Fruit fly (Drosophila melanogaster): ENCODE measurements around the gene Nipsnap.

Gene Nipsnap

dm6 chrX:16105715-16106114, 32.3 kb upstream of the Nipsnap start (continued):
- TF ChIP-seq CG1647 (GFP tag; optimal IDR thresholded peaks at IDR 0.05), result no peak
- TF ChIP-seq Sin3A (optimal IDR thresholded peaks at IDR 0.05), result no peak
- peak; percentile 34; the same call in 1 of the 2 replicates for TF ChIP-seq lmd (GFP tag; IDR thresholded peaks at IDR 0.05)
- TF ChIP-seq CG14860 (GFP tag; IDR thresholded peaks at IDR 0.05; ENCODE audit: partially characterized antibody), result no peak
- 0 out of 2 replicates have a peak, but pooled peaks have one; percentile 25 for TF ChIP-seq stc (GFP tag; IDR thresholded peaks at IDR 0.05)
- no peak for TF ChIP-seq eyg (GFP tag; optimal IDR thresholded peaks at IDR 0.05)
- TF ChIP-seq CG3281 (GFP tag; optimal IDR thresholded peaks at IDR 0.05), result no peak
- peak; percentile 45; the same call in 1 of the 2 replicates for TF ChIP-seq CG1024 (GFP tag; IDR thresholded peaks at IDR 0.05)
- TF ChIP-seq Sry-δ (GFP tag; optimal IDR thresholded peaks at IDR 0.05), result no peak
- no peak for TF ChIP-seq crc (GFP tag; optimal IDR thresholded peaks at IDR 0.05)
- no peak for TF ChIP-seq CG7556 (GFP tag; optimal IDR thresholded peaks at IDR 0.05)
- no peak for TF ChIP-seq crp (GFP tag; optimal IDR thresholded peaks at IDR 0.05)
- peak; percentile 15 for TF ChIP-seq CG9817 (tag; optimal IDR thresholded peaks at IDR 0.05)
- 0 out of 3 replicates have a peak, but pooled peaks have one; percentile 28 for TF ChIP-seq Dbx (GFP tag; IDR thresholded peaks at IDR 0.05)
- TF ChIP-seq CG9215 (GFP tag; IDR thresholded peaks at IDR 0.05), result no peak
- TF ChIP-seq Trl (optimal IDR thresholded peaks at IDR 0.05), result no peak
- peak; percentile 72 for TF ChIP-seq Trl (GFP tag; optimal IDR thresholded peaks at IDR 0.05)
- no peak for TF ChIP-seq ham (GFP tag; IDR thresholded peaks at IDR 0.05)
- no peak for TF ChIP-seq ro (GFP tag; IDR thresholded peaks at IDR 0.05)
- TF ChIP-seq emc (GFP tag; optimal IDR thresholded peaks at IDR 0.05), result no peak
- no peak for TF ChIP-seq sens-2 (GFP tag; IDR thresholded peaks at IDR 0.05)
- TF ChIP-seq CG30403 (GFP tag; optimal IDR thresholded peaks at IDR 0.05), result no peak
- TF ChIP-seq Hand (GFP tag; optimal IDR thresholded peaks at IDR 0.05), result no peak
- TF ChIP-seq ato (GFP tag; IDR thresholded peaks at IDR 0.05; ENCODE audit: partially characterized antibody), result 0 out of 2 replicates have a peak, but pooled peaks have one; percentile 20
- TF ChIP-seq BtbVII (GFP tag; optimal IDR thresholded peaks at IDR 0.05), result no peak
- TF ChIP-seq CG6175 (GFP tag; IDR thresholded peaks at IDR 0.05), result no peak
- no peak for TF ChIP-seq CG4282 (GFP tag; optimal IDR thresholded peaks at IDR 0.05)
- TF ChIP-seq CG32767 (GFP tag; IDR thresholded peaks at IDR 0.05), result no peak
- TF ChIP-seq vfl (GFP tag; optimal IDR thresholded peaks at IDR 0.05), result no peak
- no peak for TF ChIP-seq Taf1 (GFP tag; IDR thresholded peaks at IDR 0.05)
- no peak for TF ChIP-seq peb (GFP tag; IDR thresholded peaks at IDR 0.05)
- no peak for TF ChIP-seq CG8388 (GFP tag; optimal IDR thresholded peaks at IDR 0.05)
- TF ChIP-seq Hsf (GFP tag; optimal IDR thresholded peaks at IDR 0.05), result peak; percentile 3
- TF ChIP-seq az2 (GFP tag; optimal IDR thresholded peaks at IDR 0.05), result peak; percentile 46
- no peak; the same call in 1 of the 2 replicates for TF ChIP-seq CG13287 (GFP tag; IDR thresholded peaks at IDR 0.05; ENCODE audit: partially characterized antibody)
- no peak for TF ChIP-seq CG18476 (GFP tag; optimal IDR thresholded peaks at IDR 0.05)
- TF ChIP-seq CG12104 (GFP tag; optimal IDR thresholded peaks at IDR 0.05), result no peak
- no peak for TF ChIP-seq CG12219 (GFP tag; optimal IDR thresholded peaks at IDR 0.05)
- TF ChIP-seq CG34224 (GFP tag; IDR thresholded peaks at IDR 0.05; ENCODE audit: partially characterized antibody), result no peak
- TF ChIP-seq disco-r (GFP tag; optimal IDR thresholded peaks at IDR 0.05), result peak; percentile 59
- no peak for TF ChIP-seq jigr1 (GFP tag; IDR thresholded peaks at IDR 0.05)
- no peak for TF ChIP-seq bsh (GFP tag; optimal IDR thresholded peaks at IDR 0.05)
- no peak for TF ChIP-seq gcm (GFP tag; optimal IDR thresholded peaks at IDR 0.05)
- no peak for TF ChIP-seq Nf-YA (GFP tag; IDR thresholded peaks at IDR 0.05)
- TF ChIP-seq chif (GFP tag; optimal IDR thresholded peaks at IDR 0.05), result peak; percentile 0 to 19
- TF ChIP-seq Tbp (GFP tag; optimal IDR thresholded peaks at IDR 0.05), result no peak
- TF ChIP-seq Drgx (GFP tag; IDR thresholded peaks at IDR 0.05), result no peak
- TF ChIP-seq pan (optimal IDR thresholded peaks at IDR 0.05), result no peak
- TF ChIP-seq pan (GFP tag; optimal IDR thresholded peaks at IDR 0.05 in 1 of 2, IDR thresholded peaks at IDR 0.05 in 1 of 2), result peak in 1 of 2 experiments; percentile 46
- TF ChIP-seq CoRest (tag; optimal IDR thresholded peaks at IDR 0.05), result no peak
- no peak for TF ChIP-seq CG18619 (GFP tag; optimal IDR thresholded peaks at IDR 0.05)
- TF ChIP-seq CG17328 (GFP tag; IDR thresholded peaks at IDR 0.05), result peak; percentile 5; the same call in 1 of the 2 replicates

Data from whole organism, embryonic.